Worm (Caenorhabditis elegans): Measurements from ENCODE around the gene praf-3.
A peak's percentile ranks its signal among the peaks of the same experiment; 100 is the strongest.

DNA sequence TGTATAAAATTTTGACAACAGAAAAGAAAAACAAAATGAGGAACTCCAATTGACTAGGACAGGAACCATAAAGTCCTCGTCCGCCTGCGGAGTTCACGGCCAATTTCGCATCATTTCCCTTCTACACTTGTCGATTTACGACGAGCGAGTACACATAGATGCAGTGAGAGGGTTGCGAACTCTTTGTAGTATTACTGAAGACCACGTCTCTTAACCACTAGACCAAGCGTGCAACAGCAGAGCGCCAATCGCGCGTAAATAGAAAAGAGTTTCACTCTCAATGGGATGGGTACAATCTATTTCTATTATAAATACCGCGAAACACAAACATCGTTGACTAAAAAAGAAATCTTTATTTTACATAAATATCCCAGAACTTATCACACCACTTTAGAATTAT lies 4.4 kb upstream of the praf-3 start:
- TF ChIP-seq snpc-4 (tag; optimal IDR thresholded peaks at IDR 0.05) (no peak), elt-1 (tag; optimal IDR thresholded peaks at IDR 0.05; ENCODE audit: borderline replicate concordance, insufficient read depth) (no peak), ham-2 (GFP tag; optimal IDR thresholded peaks at IDR 0.05) (peak; percentile 82), ztf-11 (tag; optimal IDR thresholded peaks at IDR 0.05) (peak; percentile 4), elt-3 (tag; optimal IDR thresholded peaks at IDR 0.05) (no peak)
